Worm (Caenorhabditis elegans) whole organism, midembryonic: ENCODE results near the gene soap-1.

Source experiments
- cog-1 ChIP-seq: sonication (generic microtip); optimal IDR thresholded peaks from 2 replicates; lab custom pipeline; 2016; ENCODE audit warnings: missing genetic modification characterization, missing compliant biosample characterization
- klf-2 ChIP-seq: fragments of 200-800 bp; sonication (Bioruptor generic); conservative IDR thresholded peaks from 2 replicates; pipeline ENCODE4 v1.3.6; 2022; ENCODE audit warnings: missing genetic modification reagents, missing genetic modification characterization, missing compliant biosample characterization
- med-1 ChIP-seq: sonication (generic microtip); optimal IDR thresholded peaks from 2 replicates; lab custom pipeline; 2017; ENCODE audit warnings: missing genetic modification characterization, mild to moderate bottlenecking, missing compliant biosample characterization, antibody characterized with exemption, missing genetic modification reagents; ENCODE audit not compliant: insufficient read depth
- ref-1 ChIP-seq: fragments of 200-800 bp; sonication (Bioruptor generic); conservative IDR thresholded peaks from 2 replicates; pipeline ENCODE4 v1.3.6; 2022; ENCODE audit warnings: missing genetic modification reagents, missing genetic modification characterization, missing compliant biosample characterization
- tab-1 ChIP-seq: fragments of 200-800 bp; sonication (Bioruptor generic); IDR thresholded peaks from 2 replicates; pipeline ENCODE4 v1.3.6; 2022; ENCODE audit warnings: missing genetic modification characterization, missing compliant biosample characterization
- ztf-23 ChIP-seq: fragments of 200-800 bp; sonication (Bioruptor generic); IDR thresholded peaks from 2 replicates; pipeline ENCODE4 v1.3.6; 2022; ENCODE audit warnings: missing genetic modification reagents, missing genetic modification characterization, missing compliant biosample characterization
- ztf-29 ChIP-seq: fragments of 200-800 bp; sonication (Bioruptor generic); IDR thresholded peaks from 2 replicates; pipeline ENCODE4 v1.3.6; 2022; ENCODE audit warnings: missing genetic modification reagents, missing genetic modification characterization, missing compliant biosample characterization

Gene soap-1

DNA sequence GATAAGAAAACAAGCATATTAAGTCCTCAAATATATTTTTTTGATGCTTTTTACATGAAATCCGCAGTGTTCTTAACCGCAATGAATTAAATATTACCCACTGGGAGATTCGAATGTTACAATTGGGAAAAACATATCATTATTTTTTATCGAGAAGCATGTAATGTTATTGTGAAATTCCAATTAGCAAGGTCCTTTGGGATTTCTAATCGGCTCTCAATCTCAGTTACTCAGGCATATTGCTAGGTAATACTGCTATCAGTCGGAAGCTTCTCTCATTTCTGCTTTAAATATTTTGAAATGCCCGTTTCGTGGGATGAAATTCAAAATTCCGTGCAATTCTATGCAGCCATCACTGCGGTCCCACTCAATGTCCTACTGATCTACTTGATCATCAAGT lies 55.3 kb downstream of the soap-1 start, which contains the start of gene str-204:
Gene str-204, plus strand, starts transcription at position 301 of the 400 bp plus-strand sequence.
- TF ChIP-seq klf-2 (GFP tag; lab: Robert Waterston, UW): no peak
- TF ChIP-seq med-1 (GFP tag; lab: Kevin White, UChicago): no peak
- TF ChIP-seq cog-1 (tag; lab: Kevin White, UChicago): no peak
- no peak for TF ChIP-seq ztf-23 (GFP tag; lab: Robert Waterston, UW)

DNA sequence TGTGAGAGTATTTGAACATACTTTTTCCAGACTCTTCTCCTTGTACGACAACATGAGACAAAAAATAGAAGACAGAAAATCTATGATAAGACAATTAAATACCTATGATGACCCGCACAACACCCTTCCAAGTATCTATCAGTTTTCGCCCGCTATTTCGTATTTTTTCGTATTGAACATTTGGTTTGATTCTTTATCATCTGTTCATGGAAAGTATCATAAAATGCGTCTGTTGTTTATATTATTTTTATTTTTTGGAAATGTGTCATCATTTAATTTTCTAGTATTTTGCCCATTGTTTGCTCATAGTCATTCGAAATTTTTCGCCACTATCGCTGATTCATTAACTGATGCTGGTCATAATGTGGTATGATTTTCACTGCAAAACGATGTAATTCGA lies 57.6 kb downstream of the soap-1 start, which contains the start of gene ugt-39:
Gene ugt-39, plus strand, starts transcription at position 54 of the 400 bp plus-strand sequence.
- no peak for TF ChIP-seq tab-1 (GFP tag; lab: Robert Waterston, UW)
- no peak for TF ChIP-seq ztf-29 (GFP tag; lab: Robert Waterston, UW)
- TF ChIP-seq klf-2 (GFP tag; lab: Robert Waterston, UW): no peak
- TF ChIP-seq ref-1 (GFP tag; lab: Robert Waterston, UW): no peak

DNA sequence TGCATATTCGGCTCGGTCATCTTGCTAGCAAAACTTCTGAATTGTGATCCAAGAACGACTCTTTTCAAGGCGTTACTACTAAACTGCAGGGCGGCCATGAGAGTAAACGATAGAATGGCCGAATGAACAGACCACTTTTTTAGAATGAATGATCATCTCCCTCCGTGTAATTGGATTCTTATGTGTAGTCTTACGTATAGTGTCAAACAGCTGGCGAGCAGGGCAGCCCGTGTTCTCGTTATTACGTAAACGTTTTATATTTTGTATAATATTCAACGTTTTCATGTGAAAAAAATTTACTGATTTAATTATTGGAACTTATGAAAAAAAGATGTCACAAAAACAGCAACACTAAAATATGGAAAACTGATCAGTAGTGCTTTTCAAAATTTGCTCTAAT lies 58.6 kb downstream of the soap-1 start, which contains the start of gene F10D2.10:
Gene F10D2.10, minus strand, starts transcription at position 101 of the 400 bp plus-strand sequence.
- no peak for TF ChIP-seq tab-1 (GFP tag; lab: Robert Waterston, UW)
- TF ChIP-seq cog-1 (tag; lab: Kevin White, UChicago): no peak
- TF ChIP-seq med-1 (GFP tag; lab: Kevin White, UChicago): no peak
